Worm (Caenorhabditis elegans) whole organism, late embryonic: ENCODE measurements around the gene F47B8.2.
A peak's percentile ranks its signal among the peaks of the same experiment; 100 is the strongest.

Experiments used
- C08G9.2 ChIP-seq: sonication (generic microtip); optimal IDR thresholded peaks from 2 replicates; lab custom pipeline; 2016; ENCODE audit warnings: mild to moderate bottlenecking, missing genetic modification characterization, moderate library complexity, missing compliant biosample characterization
- F13H6.1 ChIP-seq: sonication (generic microtip); optimal IDR thresholded peaks from 2 replicates; lab custom pipeline; 2016; ENCODE audit warnings: missing genetic modification characterization, missing compliant biosample characterization
- ama-1 ChIP-seq: fragments of 150-350 bp; optimal IDR thresholded peaks from 2 replicates; lab custom pipeline; 2014
- ceh-14 ChIP-seq: sonication (generic microtip); optimal IDR thresholded peaks from 2 replicates; lab custom pipeline; 2016; ENCODE audit warnings: missing genotype, missing genetic modification characterization, missing compliant biosample characterization
- ceh-24 ChIP-seq: sonication (generic microtip); optimal IDR thresholded peaks from 2 replicates; lab custom pipeline; 2016; ENCODE audit warnings: mild to moderate bottlenecking, missing genetic modification characterization, missing compliant biosample characterization
- ceh-31 ChIP-seq: sonication (generic microtip); optimal IDR thresholded peaks from 2 replicates; lab custom pipeline; 2016; ENCODE audit warnings: missing genetic modification characterization, missing compliant biosample characterization
- dmd-4 ChIP-seq: sonication (generic microtip); optimal IDR thresholded peaks from 2 replicates; lab custom pipeline; 2016; ENCODE audit warnings: borderline replicate concordance, missing genetic modification characterization, missing compliant biosample characterization
- dve-1 ChIP-seq: sonication (generic microtip); optimal IDR thresholded peaks from 2 replicates; lab custom pipeline; 2017; ENCODE audit warnings: antibody characterized with exemption, mild to moderate bottlenecking, missing genetic modification characterization, missing compliant biosample characterization
- elt-4 ChIP-seq: sonication (generic microtip); optimal IDR thresholded peaks from 2 replicates; lab custom pipeline; 2016; ENCODE audit warnings: missing genetic modification characterization, missing compliant biosample characterization
- fax-1 ChIP-seq: sonication (generic microtip); optimal IDR thresholded peaks from 2 replicates; lab custom pipeline; 2016; ENCODE audit warnings: missing genotype, missing genetic modification characterization, missing compliant biosample characterization
- fkh-6 ChIP-seq: sonication (generic microtip); optimal IDR thresholded peaks from 2 replicates; lab custom pipeline; 2016; ENCODE audit warnings: missing genetic modification characterization, missing compliant biosample characterization
- nfya-1 ChIP-seq: sonication (generic microtip); optimal IDR thresholded peaks from 2 replicates; lab custom pipeline; 2017; ENCODE audit warnings: missing genetic modification characterization, mild to moderate bottlenecking, missing compliant biosample characterization, antibody characterized with exemption, moderate library complexity
- pqm-1 ChIP-seq: sonication (generic microtip); optimal IDR thresholded peaks from 2 replicates; lab custom pipeline; 2016; ENCODE audit warnings: missing genetic modification characterization, missing compliant biosample characterization
- tbx-2 ChIP-seq: sonication (generic microtip); optimal IDR thresholded peaks from 2 replicates; lab custom pipeline; 2016; ENCODE audit warnings: missing genetic modification characterization, missing compliant biosample characterization

- TF ChIP-seq ama-1 (no peak), ceh-24 (tag; lab: Kevin White, UChicago) (no peak), tbx-2 (tag; lab: Kevin White, UChicago) (no peak), ceh-31 (tag; lab: Kevin White, UChicago) (no peak), fkh-6 (tag; lab: Kevin White, UChicago) (no peak), fax-1 (tag; lab: Kevin White, UChicago) (no peak), ceh-14 (no peak), pqm-1 (no peak), C08G9.2 (tag; lab: Kevin White, UChicago) (peak; percentile 22), elt-4 (tag; lab: Kevin White, UChicago) (no peak), F13H6.1 (tag; lab: Kevin White, UChicago) (no peak), dmd-4 (tag; lab: Kevin White, UChicago) (no peak), dve-1 (tag; lab: Kevin White, UChicago) (no peak), nfya-1 (tag; lab: Kevin White, UChicago) (no peak)
These were observed 2.8 kb upstream of the F47B8.2 start, which contains the start of gene F47B8.13 for ce11 chrV:14319101-14319781.
